Fruit fly (Drosophila melanogaster): ENCODE results near the gene subdued.

The subdued gene

dm6 chr3R:19612908-19613431 lies 29.6 kb downstream of the subdued start, which contains the start of gene CG16727 (continued):
- TF ChIP-seq Opbp (GFP tag; IDR thresholded peaks at IDR 0.05; ENCODE audit: partially characterized antibody) (no peak), Hmx (GFP tag; optimal IDR thresholded peaks at IDR 0.05) (no peak), CG12071 (GFP tag; optimal IDR thresholded peaks at IDR 0.05) (peak; percentile 41), CG4360 (GFP tag; IDR thresholded peaks at IDR 0.05) (no peak), unpg (GFP tag; optimal IDR thresholded peaks at IDR 0.05) (no peak), seq (GFP tag; IDR thresholded peaks at IDR 0.05) (0 out of 2 replicates have a peak, but pooled peaks have one; percentile 10), CTCF (GFP tag; optimal IDR thresholded peaks at IDR 0.05) (no peak), schlank (tag; optimal IDR thresholded peaks at IDR 0.05) (peak; percentile 40), CG10543 (GFP tag; optimal IDR thresholded peaks at IDR 0.05) (peak; percentile 54), gem (tag; optimal IDR thresholded peaks at IDR 0.05) (peak; percentile 28), CG3726 (GFP tag; IDR thresholded peaks at IDR 0.05) (0 out of 3 replicates have a peak, but pooled peaks have one; percentile 20), Hmr (GFP tag; optimal IDR thresholded peaks at IDR 0.05) (peak; percentile 58), hkb (optimal IDR thresholded peaks at IDR 0.05) (no peak), hkb (GFP tag; IDR thresholded peaks at IDR 0.05) (0 out of 2 replicates have a peak, but pooled peaks have one; percentile 32), cwo (GFP tag; optimal IDR thresholded peaks at IDR 0.05) (peak; percentile 15), CG6813 (GFP tag; optimal IDR thresholded peaks at IDR 0.05) (peak; percentile 31), lab (GFP tag; optimal IDR thresholded peaks at IDR 0.05) (peak; percentile 68), CG12769 (tag; optimal IDR thresholded peaks at IDR 0.05) (peak; percentile 4), run (tag; optimal IDR thresholded peaks at IDR 0.05) (peak; percentile 16), scrt (GFP tag; optimal IDR thresholded peaks at IDR 0.05) (peak; percentile 36), CG31365 (tag; optimal IDR thresholded peaks at IDR 0.05) (peak; percentile 15), BtbVII (GFP tag; optimal IDR thresholded peaks at IDR 0.05) (peak; percentile 30), CG6254 (GFP tag; optimal IDR thresholded peaks at IDR 0.05) (no peak), CG2678 (tag; optimal IDR thresholded peaks at IDR 0.05) (peak; percentile 65), CG10209 (GFP tag; optimal IDR thresholded peaks at IDR 0.05) (peak; percentile 22), Med (GFP tag) (peak; percentile 47), fd64A (GFP tag; optimal IDR thresholded peaks at IDR 0.05) (no peak), CG12219 (GFP tag; optimal IDR thresholded peaks at IDR 0.05) (peak; percentile 16), CG7987 (GFP tag; optimal IDR thresholded peaks at IDR 0.05) (peak; percentile 28)

- no peak for TF ChIP-seq tna (GFP tag; IDR thresholded peaks at IDR 0.05; ENCODE audit: partially characterized antibody)
- no peak for TF ChIP-seq mam (GFP tag; optimal IDR thresholded peaks at IDR 0.05)
- no peak for TF ChIP-seq BEAF-32 (GFP tag; optimal IDR thresholded peaks at IDR 0.05)
- no peak for TF ChIP-seq ftz-f1 (GFP tag; optimal IDR thresholded peaks at IDR 0.05)
Measured at dm6 chr3R:19609925-19610324, 32.6 kb downstream of the subdued start, which contains the start of gene CG17752. TSS of gene CG17752 (plus strand) at chr3R:19610225.

dm6 chr3R:19606954-19607353 lies 35.6 kb downstream of the subdued start, which contains the start of gene CG17751:
TSS of gene CG17751 (plus strand) at chr3R:19607254.
- TF ChIP-seq schlank (tag; optimal IDR thresholded peaks at IDR 0.05), result no peak
- TF ChIP-seq Nf-YA (GFP tag; IDR thresholded peaks at IDR 0.05), result 0 out of 2 replicates have a peak, but pooled peaks have one; percentile 14

- TF ChIP-seq lbe (GFP tag; optimal IDR thresholded peaks at IDR 0.05) (peak; percentile 53), CG4707 (GFP tag; optimal IDR thresholded peaks at IDR 0.05) (no peak)
Measured at dm6 chr3R:19602996-19603395, 39.5 kb downstream of the subdued start, which contains the start of gene CG7342. TSS of gene CG7342 (plus strand) at chr3R:19603375.

Data from whole organism, embryonic.